Worm (Caenorhabditis elegans) whole organism, L1 larva: ENCODE measurements around the gene Y57G11C.8.

Experiments used
- ets-5 ChIP-seq: fragments of 200-800 bp; sonication (Bioruptor generic); IDR thresholded peaks from 2 replicates; pipeline ENCODE4 v1.3.6; 2022; ENCODE audit warnings: missing genetic modification characterization, missing compliant biosample characterization
- fkh-10 ChIP-seq: sonication (generic microtip); optimal IDR thresholded peaks from 2 replicates; lab custom pipeline; 2017; ENCODE audit warnings: missing biosample characterization, missing genetic modification reagents, missing genetic modification characterization
- lin-14 ChIP-seq: fragments of 200-800 bp; sonication (Bioruptor generic); optimal IDR thresholded peaks from 2 replicates; lab custom pipeline; 2018; ENCODE audit warnings: mild to moderate bottlenecking, missing genetic modification characterization, moderate library complexity, missing compliant biosample characterization
- lsy-2 ChIP-seq, 2 experiments: fragments of 150-350 bp; optimal IDR thresholded peaks; 2 replicates each; lab custom pipeline; 2014; ENCODE audit warnings: missing biosample characterization in 2 of 2, missing genetic modification characterization in 2 of 2
- nhr-11 ChIP-seq: fragments of 150-350 bp; optimal IDR thresholded peaks from 2 replicates; lab custom pipeline; 2014; ENCODE audit warnings: missing biosample characterization, missing genetic modification characterization
- nhr-28 ChIP-seq: fragments of 150-350 bp; optimal IDR thresholded peaks from 2 replicates; lab custom pipeline; 2014; ENCODE audit warnings: missing biosample characterization, missing genetic modification characterization
- nhr-77 ChIP-seq: fragments of 150-350 bp; optimal IDR thresholded peaks from 2 replicates; lab custom pipeline; 2014; ENCODE audit warnings: missing biosample characterization, missing genetic modification characterization
- tbx-2 ChIP-seq: sonication (generic microtip); optimal IDR thresholded peaks from 2 replicates; lab custom pipeline; 2016; ENCODE audit warnings: missing genetic modification characterization, missing compliant biosample characterization
- zag-1 ChIP-seq: fragments of 150-350 bp; optimal IDR thresholded peaks from 2 replicates; lab custom pipeline; 2014; ENCODE audit warnings: missing biosample characterization, missing genetic modification characterization

DNA sequence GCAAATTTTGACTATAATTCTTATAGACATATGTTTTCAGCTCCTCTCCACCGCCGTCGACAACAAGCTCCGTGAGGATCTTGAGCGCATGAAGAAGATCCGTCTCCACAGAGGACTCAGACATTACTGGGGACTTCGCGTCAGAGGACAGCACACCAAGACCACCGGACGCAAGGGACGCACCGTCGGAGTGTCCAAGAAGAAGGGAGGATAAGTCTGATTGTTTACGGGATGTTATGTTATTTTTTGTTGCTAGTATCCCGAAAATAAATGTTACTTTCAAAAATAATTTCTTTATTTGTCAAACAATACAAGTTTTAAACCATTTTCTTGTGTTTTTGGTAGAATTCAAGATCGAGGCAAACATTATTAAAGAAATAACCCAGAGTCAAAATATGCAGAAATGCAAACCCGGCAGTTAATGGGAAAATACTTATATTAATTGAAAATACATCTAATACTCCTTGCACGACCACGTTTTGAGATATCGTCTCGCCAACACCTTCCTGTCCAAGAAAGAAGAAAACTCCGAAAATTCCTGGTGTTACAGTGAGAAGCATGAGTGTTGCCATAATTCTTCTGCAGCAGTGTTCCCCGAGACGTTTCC, 44.6 kb downstream of the Y57G11C.8 start:
- no peak for TF ChIP-seq tbx-2 (tag; lab: Kevin White, UChicago)
- no peak for TF ChIP-seq lsy-2 (tag; optimal IDR thresholded peaks at IDR 0.05; lab: Kevin White, UChicago)
- TF ChIP-seq nhr-11 (tag; lab: Kevin White, UChicago): no peak
- TF ChIP-seq ets-5 (GFP tag; lab: Robert Waterston, UW): no peak
- TF ChIP-seq nhr-28 (tag; lab: Kevin White, UChicago): no peak
- no peak for TF ChIP-seq fkh-10 (GFP tag; lab: Kevin White, UChicago)
- TF ChIP-seq lin-14 (GFP tag; lab: Kevin White, UChicago): no peak
- no peak for TF ChIP-seq nhr-77 (tag; lab: Kevin White, UChicago)
- no peak for TF ChIP-seq zag-1
